Worm (Caenorhabditis elegans): ENCODE results near the gene flp-24.

flp-24 gene

ce11 chrIII:762508-762907 lies 37.6 kb downstream of the flp-24 start:
- TF ChIP-seq elt-2 (tag; optimal IDR thresholded peaks at IDR 0.05) (no peak), ceh-16 (tag; optimal IDR thresholded peaks at IDR 0.05) (no peak)

ce11 chrIII:764404-764803 lies 39.5 kb downstream of the flp-24 start:
- TF ChIP-seq fkh-10 (GFP tag; optimal IDR thresholded peaks at IDR 0.05): peak; percentile 57
- TF ChIP-seq lin-39 (tag; optimal IDR thresholded peaks at IDR 0.05): peak; percentile 49
- peak; percentile 18 for TF ChIP-seq lin-15B (tag; optimal IDR thresholded peaks at IDR 0.05)
- TF ChIP-seq tbx-2 (tag; optimal IDR thresholded peaks at IDR 0.05): no peak
- TF ChIP-seq nfya-1 (tag; optimal IDR thresholded peaks at IDR 0.05; ENCODE audit: insufficient read depth): peak; percentile 47

- TF ChIP-seq lin-39 (tag; optimal IDR thresholded peaks at IDR 0.05): no peak
- no peak for TF ChIP-seq hmg-11 (tag; optimal IDR thresholded peaks at IDR 0.05)
- TF ChIP-seq lin-15B (tag; optimal IDR thresholded peaks at IDR 0.05): no peak
- TF ChIP-seq ZK546.5 (tag; optimal IDR thresholded peaks at IDR 0.05): no peak
- no peak for TF ChIP-seq nhr-25 (tag; optimal IDR thresholded peaks at IDR 0.05)
- no peak for TF ChIP-seq jun-1 (tag; optimal IDR thresholded peaks at IDR 0.05)
- TF ChIP-seq nhr-76 (tag; optimal IDR thresholded peaks at IDR 0.05): no peak
- TF ChIP-seq skn-1 (tag; optimal IDR thresholded peaks at IDR 0.05): no peak
- no peak for TF ChIP-seq mdl-1 (tag; optimal IDR thresholded peaks at IDR 0.05)
- TF ChIP-seq nhr-77 (tag; optimal IDR thresholded peaks at IDR 0.05): no peak
- TF ChIP-seq ztf-11 (tag; optimal IDR thresholded peaks at IDR 0.05): no peak
These were observed 40.0 kb downstream of the flp-24 start, which contains the start of gene ptl-1 for ce11 chrIII:764884-765283. TSS of gene ptl-1 (plus strand) at chrIII:765184.

ce11 chrIII:768528-768927 lies 43.6 kb downstream of the flp-24 start:
- no peak for TF ChIP-seq mdl-1 (tag; optimal IDR thresholded peaks at IDR 0.05)
- TF ChIP-seq ceh-16 (tag; optimal IDR thresholded peaks at IDR 0.05): no peak
- no peak for TF ChIP-seq unc-62 (GFP tag; optimal IDR thresholded peaks at IDR 0.05)
- TF ChIP-seq R02D3.7 (tag; optimal IDR thresholded peaks at IDR 0.05): no peak
- no peak for TF ChIP-seq daf-12 (tag; optimal IDR thresholded peaks at IDR 0.05)
- no peak for TF ChIP-seq lin-15B (tag; optimal IDR thresholded peaks at IDR 0.05)
- TF ChIP-seq elt-1 (tag; optimal IDR thresholded peaks at IDR 0.05): no peak
- no peak for TF ChIP-seq snpc-4 (tag; optimal IDR thresholded peaks at IDR 0.05)
- TF ChIP-seq egl-5 (tag; optimal IDR thresholded peaks at IDR 0.05): no peak
- no peak for TF ChIP-seq pqm-1 (tag; optimal IDR thresholded peaks at IDR 0.05)
- no peak for TF ChIP-seq nhr-67 (tag; optimal IDR thresholded peaks at IDR 0.05)

ce11 chrIII:770958-771357 lies 46.0 kb downstream of the flp-24 start, which contains the start of gene tpst-2:
TSS of gene tpst-2 (plus strand) at chrIII:771258.
- TF ChIP-seq nhr-77 (tag; optimal IDR thresholded peaks at IDR 0.05): no peak
- TF ChIP-seq unc-62 (GFP tag; optimal IDR thresholded peaks at IDR 0.05): no peak
- no peak for TF ChIP-seq skn-1 (tag; optimal IDR thresholded peaks at IDR 0.05)
- TF ChIP-seq nhr-67 (tag; optimal IDR thresholded peaks at IDR 0.05): no peak
- no peak for TF ChIP-seq lin-15B (tag; optimal IDR thresholded peaks at IDR 0.05)
- TF ChIP-seq lsy-12 (tag; optimal IDR thresholded peaks at IDR 0.05): no peak
- TF ChIP-seq nhr-25 (tag; optimal IDR thresholded peaks at IDR 0.05): no peak
- no peak for TF ChIP-seq ZK546.5 (tag; optimal IDR thresholded peaks at IDR 0.05)
- TF ChIP-seq fos-1 (tag; optimal IDR thresholded peaks at IDR 0.05): no peak
- no peak for TF ChIP-seq ceh-82 (tag; optimal IDR thresholded peaks at IDR 0.05)
- TF ChIP-seq egl-5 (tag; optimal IDR thresholded peaks at IDR 0.05): no peak
- no peak for TF ChIP-seq nhr-76 (tag; optimal IDR thresholded peaks at IDR 0.05)
- no peak for TF ChIP-seq tbx-2 (tag; optimal IDR thresholded peaks at IDR 0.05)
- no peak for TF ChIP-seq mdl-1 (tag; optimal IDR thresholded peaks at IDR 0.05)
- TF ChIP-seq aly-2 (tag; optimal IDR thresholded peaks at IDR 0.05): no peak
- TF ChIP-seq nhr-12 (tag; optimal IDR thresholded peaks at IDR 0.05): no peak
- no peak for TF ChIP-seq elt-1 (tag; optimal IDR thresholded peaks at IDR 0.05)
- TF ChIP-seq ztf-4 (tag; optimal IDR thresholded peaks at IDR 0.05): no peak
- no peak for TF ChIP-seq elt-3 (tag; optimal IDR thresholded peaks at IDR 0.05)

- TF ChIP-seq nhr-76 (tag; optimal IDR thresholded peaks at IDR 0.05): no peak
- TF ChIP-seq nhr-25 (tag; optimal IDR thresholded peaks at IDR 0.05): peak; percentile 7
- no peak for TF ChIP-seq jun-1 (tag; optimal IDR thresholded peaks at IDR 0.05)
- no peak for TF ChIP-seq nhr-237 (tag; optimal IDR thresholded peaks at IDR 0.05)
- peak; percentile 17 for TF ChIP-seq ceh-28 (tag; optimal IDR thresholded peaks at IDR 0.05)
- TF ChIP-seq nhr-23 (tag; optimal IDR thresholded peaks at IDR 0.05): peak; percentile 69
- no peak for TF ChIP-seq fkh-2 (tag; optimal IDR thresholded peaks at IDR 0.05)
- no peak for TF ChIP-seq daf-12 (tag; optimal IDR thresholded peaks at IDR 0.05)
- peak; percentile 30 for TF ChIP-seq hmg-11 (tag; optimal IDR thresholded peaks at IDR 0.05)
- no peak for TF ChIP-seq ceh-82 (tag; optimal IDR thresholded peaks at IDR 0.05)
- no peak for TF ChIP-seq unc-62 (GFP tag; optimal IDR thresholded peaks at IDR 0.05)
These were observed 47.8 kb downstream of the flp-24 start for ce11 chrIII:772675-773074.
